Fruit fly (Drosophila melanogaster) whole organism, embryonic: Measurements from ENCODE around the gene CG42798.

ENCODE experiments used
- Ada2b ChIP-seq: fragments of 200-800 bp; sonication (Bioruptor generic); IDR thresholded peaks from 2 replicates; pipeline ENCODE4 v1.3.6; 2022; ENCODE audit warnings: missing biosample characterization, missing genetic modification characterization
- Aef1 ChIP-seq: fragments of 200-800 bp; sonication (Bioruptor generic); IDR thresholded peaks from 3 replicates; pipeline ENCODE4 v1.3.6; 2022; ENCODE audit warnings: missing biosample characterization, missing genetic modification characterization
- Asciz ChIP-seq: fragments of 200-800 bp; sonication (Bioruptor generic); optimal IDR thresholded peaks from 2 replicates; lab custom pipeline; 2017; ENCODE audit warnings: missing biosample characterization, mild to moderate bottlenecking, missing genetic modification characterization, missing genetic modification reagents
- Atf-2 ChIP-seq: fragments of 200-800 bp; sonication (Bioruptor generic); optimal IDR thresholded peaks from 2 replicates; lab custom pipeline; 2016; ENCODE audit warnings: missing biosample characterization, missing genetic modification characterization
- BEAF-32 ChIP-seq: fragments of 200-800 bp; sonication (Bioruptor generic); optimal IDR thresholded peaks from 3 replicates; lab custom pipeline; 2017; ENCODE audit warnings: missing biosample characterization, missing genetic modification characterization, mild to moderate bottlenecking, moderate library complexity, missing genetic modification reagents
- CG12104 ChIP-seq: fragments of 200-800 bp; sonication (Bioruptor generic); optimal IDR thresholded peaks from 3 replicates; lab custom pipeline; 2016; ENCODE audit warnings: missing biosample characterization, missing genetic modification characterization
- CG12769 ChIP-seq: fragments of 200-800 bp; sonication (Bioruptor generic); optimal IDR thresholded peaks from 2 replicates; lab custom pipeline; 2019; ENCODE audit warnings: missing biosample characterization, mild to moderate bottlenecking, missing genetic modification characterization, moderate library complexity
- CG13624 ChIP-seq: fragments of 200-800 bp; sonication (Bioruptor generic); optimal IDR thresholded peaks from 2 replicates; lab custom pipeline; 2016; ENCODE audit warnings: missing biosample characterization, missing genetic modification characterization
- CG14710 ChIP-seq: fragments of 200-800 bp; sonication (Bioruptor generic); optimal IDR thresholded peaks from 3 replicates; lab custom pipeline; 2019; ENCODE audit warnings: missing biosample characterization, mild to moderate bottlenecking, missing genetic modification characterization, moderate library complexity
- CG15011 ChIP-seq: fragments of 200-800 bp; sonication (Bioruptor generic); optimal IDR thresholded peaks from 3 replicates; lab custom pipeline; 2018; ENCODE audit warnings: missing biosample characterization, mild to moderate bottlenecking, missing genetic modification characterization
- CG15601 ChIP-seq: fragments of 200-800 bp; sonication (Bioruptor generic); optimal IDR thresholded peaks from 3 replicates; lab custom pipeline; 2019; ENCODE audit warnings: missing biosample characterization, mild to moderate bottlenecking, missing genetic modification characterization, moderate library complexity
- CG2712 ChIP-seq: fragments of 200-800 bp; optimal IDR thresholded peaks from 3 replicates; lab custom pipeline; 2019; ENCODE audit warnings: missing biosample characterization, mild to moderate bottlenecking, missing genetic modification characterization, moderate library complexity
- CG30403 ChIP-seq: fragments of 200-800 bp; sonication (Bioruptor generic); optimal IDR thresholded peaks from 3 replicates; lab custom pipeline; 2016; ENCODE audit warnings: missing biosample characterization, missing genetic modification characterization
- CG34422 ChIP-seq: fragments of 200-800 bp; sonication (Bioruptor generic); IDR thresholded peaks from 3 replicates; pipeline ENCODE4 v1.3.6; 2022; ENCODE audit warnings: missing biosample characterization, missing genetic modification characterization
- CG4854 ChIP-seq: fragments of 200-800 bp; sonication (Bioruptor generic); optimal IDR thresholded peaks from 2 replicates; lab custom pipeline; 2016; ENCODE audit warnings: missing biosample characterization, missing genetic modification characterization, inconsistent platforms
- CG7745 ChIP-seq: fragments of 200-800 bp; sonication (Bioruptor generic); optimal IDR thresholded peaks from 2 replicates; lab custom pipeline; 2018; ENCODE audit warnings: missing biosample characterization, mild to moderate bottlenecking, missing genetic modification characterization, moderate library complexity
- CG8944 ChIP-seq: fragments of 200-800 bp; sonication (Bioruptor generic); optimal IDR thresholded peaks from 3 replicates; lab custom pipeline; 2016; ENCODE audit warnings: missing biosample characterization, missing genetic modification characterization
- CG9727 ChIP-seq: fragments of 200-800 bp; sonication (Bioruptor generic); optimal IDR thresholded peaks from 3 replicates; lab custom pipeline; 2017; ENCODE audit warnings: missing biosample characterization, mild to moderate bottlenecking, missing genetic modification characterization
- CoRest ChIP-seq: fragments of 200-800 bp; sonication (Bioruptor generic); optimal IDR thresholded peaks from 3 replicates; lab custom pipeline; 2018; ENCODE audit warnings: missing biosample characterization, mild to moderate bottlenecking, missing genetic modification characterization, moderate library complexity
- D19B ChIP-seq: fragments of 200-800 bp; sonication (Bioruptor generic); optimal IDR thresholded peaks from 2 replicates; lab custom pipeline; 2017; ENCODE audit warnings: missing biosample characterization, mild to moderate bottlenecking, missing genetic modification characterization
- Drgx ChIP-seq: fragments of 200-800 bp; sonication (Bioruptor generic); IDR thresholded peaks from 2 replicates; pipeline ENCODE4 v1.3.6; 2022; ENCODE audit warnings: missing biosample characterization, missing genetic modification characterization
- E2f1 ChIP-seq: fragments of 200-800 bp; sonication (Bioruptor generic); IDR thresholded peaks from 2 replicates; pipeline ENCODE4 v1.3.6; 2022; ENCODE audit warnings: missing biosample characterization, missing genetic modification characterization
- Ets65A ChIP-seq: fragments of 200-800 bp; sonication (Bioruptor generic); peaks from one replicate; lab custom pipeline; 2016; ENCODE audit warnings: missing biosample characterization, missing genetic modification characterization
- Hand ChIP-seq: fragments of 200-800 bp; sonication (Bioruptor generic); optimal IDR thresholded peaks from 2 replicates; lab custom pipeline; 2017; ENCODE audit warnings: mild to moderate bottlenecking, missing biosample characterization, missing genetic modification reagents, missing genetic modification characterization
- Med ChIP-seq: fragments of 200-800 bp; sonication (Bioruptor generic); peaks from one replicate; lab custom pipeline; 2016; ENCODE audit warnings: missing biosample characterization, missing genetic modification characterization, mild to moderate bottlenecking, inconsistent platforms, moderate library complexity
- Meics ChIP-seq: fragments of 200-800 bp; sonication (Bioruptor generic); optimal IDR thresholded peaks from 2 replicates; lab custom pipeline; 2017; ENCODE audit warnings: missing biosample characterization, mild to moderate bottlenecking, missing genetic modification characterization
- Myb ChIP-seq: fragments of 200-800 bp; sonication (Bioruptor generic); optimal IDR thresholded peaks from 2 replicates; lab custom pipeline; 2016; ENCODE audit warnings: missing biosample characterization, missing genetic modification characterization
- Ptx1 ChIP-seq: fragments of 200-800 bp; sonication (Bioruptor generic); IDR thresholded peaks from 2 replicates; pipeline ENCODE4 v1.3.6; 2022; ENCODE audit warnings: missing biosample characterization, missing genetic modification characterization
- Side ChIP-seq: fragments of 200-800 bp; sonication (Bioruptor generic); optimal IDR thresholded peaks from 2 replicates; lab custom pipeline; 2016; ENCODE audit warnings: missing biosample characterization, missing genetic modification characterization
- Sox102F ChIP-seq: fragments of 200-800 bp; sonication (Bioruptor generic); optimal IDR thresholded peaks from 2 replicates; lab custom pipeline; 2018; ENCODE audit warnings: missing biosample characterization, mild to moderate bottlenecking, missing genetic modification characterization, moderate library complexity
- TFAM ChIP-seq: fragments of 200-800 bp; sonication (Bioruptor generic); optimal IDR thresholded peaks from 2 replicates; lab custom pipeline; 2017; ENCODE audit warnings: missing biosample characterization, missing genetic modification characterization, inconsistent platforms
- abd-A ChIP-seq: fragments of 200-800 bp; sonication (Bioruptor generic); optimal IDR thresholded peaks from 3 replicates; lab custom pipeline; 2019; ENCODE audit warnings: missing biosample characterization, mild to moderate bottlenecking, missing genetic modification characterization, moderate library complexity
- cas ChIP-seq: fragments of 200-800 bp; sonication (Bioruptor generic); IDR thresholded peaks from 2 replicates; pipeline ENCODE4 v1.3.6; 2022; ENCODE audit warnings: missing biosample characterization, missing genetic modification characterization
- crol ChIP-seq: fragments of 200-800 bp; sonication (Bioruptor generic); IDR thresholded peaks from 2 replicates; pipeline ENCODE4 v1.3.6; 2022; ENCODE audit warnings: missing biosample characterization, missing genetic modification characterization
- dysf ChIP-seq: fragments of 200-800 bp; sonication (Bioruptor generic); IDR thresholded peaks from 3 replicates; pipeline ENCODE4 v1.3.6; 2022; ENCODE audit warnings: missing biosample characterization, missing genetic modification characterization
- gem ChIP-seq: fragments of 200-800 bp; sonication (Bioruptor generic); optimal IDR thresholded peaks from 2 replicates; lab custom pipeline; 2019; ENCODE audit warnings: missing biosample characterization, mild to moderate bottlenecking, missing genetic modification characterization, moderate library complexity
- h ChIP-seq: fragments of >200 bp; optimal IDR thresholded peaks from 2 replicates; lab custom pipeline; 2017
- hkb ChIP-seq, 2 experiments: fragments of 200-800 bp in 1 of 2; fragments of >200 bp in 1 of 2; sonication (Bioruptor generic) in 1 of 2; IDR thresholded peaks in 1 of 2; optimal IDR thresholded peaks in 1 of 2; 2 replicates each; pipeline versions ENCODE4 v1.3.6 to Lab custom; 2017 to 2022; ENCODE audit warnings: missing biosample characterization in 1 of 2, missing genetic modification characterization in 1 of 2
- ind ChIP-seq: fragments of 200-800 bp; sonication (Bioruptor generic); optimal IDR thresholded peaks from 3 replicates; lab custom pipeline; 2016; ENCODE audit warnings: missing biosample characterization, missing genetic modification characterization
- kah ChIP-seq: fragments of 200-800 bp; sonication (Bioruptor generic); optimal IDR thresholded peaks from 2 replicates; lab custom pipeline; 2018; ENCODE audit warnings: missing biosample characterization, mild to moderate bottlenecking, missing genetic modification characterization
- kay ChIP-seq: fragments of 200-800 bp; sonication (Bioruptor generic); optimal IDR thresholded peaks from 2 replicates; lab custom pipeline; 2016; ENCODE audit warnings: missing biosample characterization, missing genetic modification characterization
- lbe ChIP-seq: fragments of 200-800 bp; sonication (Bioruptor generic); optimal IDR thresholded peaks from 2 replicates; lab custom pipeline; 2016; ENCODE audit warnings: missing biosample characterization, mild to moderate bottlenecking, missing genetic modification characterization
- mld ChIP-seq: fragments of 200-800 bp; sonication (Bioruptor generic); IDR thresholded peaks from 3 replicates; pipeline ENCODE4 v1.3.6; 2022; ENCODE audit warnings: missing biosample characterization, missing genetic modification characterization; ENCODE audit not compliant: partially characterized antibody
- nerfin-1 ChIP-seq: fragments of 200-800 bp; sonication (Bioruptor generic); optimal IDR thresholded peaks from 3 replicates; lab custom pipeline; 2019; ENCODE audit warnings: missing biosample characterization, mild to moderate bottlenecking, missing genetic modification characterization, moderate library complexity
- nmo ChIP-seq: fragments of 200-800 bp; sonication (Bioruptor generic); optimal IDR thresholded peaks from 2 replicates; lab custom pipeline; 2018; ENCODE audit warnings: missing biosample characterization, mild to moderate bottlenecking, missing genetic modification characterization, moderate library complexity
- ro ChIP-seq: fragments of 200-800 bp; sonication (Bioruptor generic); IDR thresholded peaks from 2 replicates; pipeline ENCODE4 v1.3.6; 2022; ENCODE audit warnings: missing biosample characterization, missing genetic modification characterization
- row ChIP-seq: fragments of 200-800 bp; sonication (Bioruptor generic); IDR thresholded peaks from 3 replicates; pipeline ENCODE4 v1.3.6; 2022; ENCODE audit warnings: missing biosample characterization, missing genetic modification characterization
- sisA ChIP-seq: fragments of 200-800 bp; sonication (Bioruptor generic); IDR thresholded peaks from 2 replicates; pipeline ENCODE4 v1.3.6; 2022; ENCODE audit warnings: missing biosample characterization, missing genetic modification characterization
- tin ChIP-seq: fragments of 200-800 bp; sonication (Bioruptor generic); optimal IDR thresholded peaks from 3 replicates; lab custom pipeline; 2016; ENCODE audit warnings: missing biosample characterization, missing genetic modification characterization
- trem ChIP-seq: fragments of 200-800 bp; optimal IDR thresholded peaks from 3 replicates; lab custom pipeline; 2019; ENCODE audit warnings: missing biosample characterization, mild to moderate bottlenecking, missing genetic modification characterization, moderate library complexity
- unpg ChIP-seq: fragments of 200-800 bp; sonication (Bioruptor generic); optimal IDR thresholded peaks from 3 replicates; lab custom pipeline; 2018; ENCODE audit warnings: missing biosample characterization, mild to moderate bottlenecking, missing genetic modification characterization, moderate library complexity

Gene CG42798

DNA sequence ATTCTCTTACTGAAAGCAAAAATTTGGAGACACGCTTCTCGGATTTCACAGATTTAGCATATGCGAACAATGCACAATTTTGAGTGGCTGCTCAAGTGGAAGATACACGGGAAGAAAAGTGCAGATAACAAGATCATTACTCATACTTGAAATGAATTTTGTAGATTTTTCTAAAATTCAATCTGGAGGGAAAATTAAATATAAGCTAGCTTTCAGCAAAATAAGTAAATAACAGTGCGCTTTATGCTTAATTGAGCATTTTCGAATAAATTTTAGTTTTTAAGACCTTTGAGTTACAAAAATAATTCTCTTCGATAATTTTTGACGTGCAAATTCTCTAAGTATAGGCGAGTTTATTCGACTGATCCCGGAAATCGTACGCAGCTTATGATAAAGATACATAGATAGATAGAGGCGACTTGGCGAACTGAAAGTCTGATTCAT is 5.8 kb upstream of the CG42798 start (continued):
- TF ChIP-seq CG13624 (GFP tag; lab: Kevin White, UChicago) (peak; percentile 31), lbe (GFP tag; lab: Kevin White, UChicago) (peak; percentile 47), nerfin-1 (tag; lab: Kevin White, UChicago) (peak; percentile 49), Aef1 (GFP tag; lab: Robert Waterston, UW) (peak; percentile 25; the same call in 2 of the 3 replicates), CG12104 (peak; percentile 49), tin (GFP tag; lab: Kevin White, UChicago) (peak; percentile 57), ind (peak; percentile 30), Drgx (GFP tag; lab: Robert Waterston, UW) (peak; percentile 60), kay (no peak), CG4854 (GFP tag; lab: Kevin White, UChicago) (peak; percentile 34), Hand (GFP tag; lab: Kevin White, UChicago) (no peak), CG30403 (peak; percentile 28), Asciz (GFP tag; lab: Kevin White, UChicago) (peak; percentile 38), cas (GFP tag; lab: Robert Waterston, UW) (no peak), hkb (optimal IDR thresholded peaks at IDR 0.05; lab: Kevin White, UChicago) (no peak), hkb (GFP tag; IDR thresholded peaks at IDR 0.05; lab: Robert Waterston, UW) (peak; percentile 80), CG12769 (no peak), CG9727 (GFP tag; lab: Kevin White, UChicago) (peak; percentile 57), D19B (GFP tag; lab: Kevin White, UChicago) (peak; percentile 22), Sox102F (peak; percentile 3), CG34422 (GFP tag; lab: Robert Waterston, UW) (peak; percentile 24; the same call in 1 of the 3 replicates), CG15011 (GFP tag; lab: Kevin White, UChicago) (peak; percentile 22), unpg (GFP tag; lab: Kevin White, UChicago) (peak; percentile 52), Med (GFP tag; lab: Kevin White, UChicago) (peak; percentile 85), h (lab: Kevin White, UChicago) (no peak), CG14710 (peak; percentile 53), CG2712 (peak; percentile 43), ro (no peak), gem (peak; percentile 76), Atf-2 (GFP tag; lab: Kevin White, UChicago) (no peak), nmo (peak; percentile 73), Ets65A (GFP tag; lab: Kevin White, UChicago) (peak; percentile 92), kah (GFP tag; lab: Kevin White, UChicago) (peak; percentile 13), TFAM (GFP tag; lab: Kevin White, UChicago) (no peak), Ptx1 (peak; percentile 43; the same call in 1 of the 2 replicates), Ada2b (GFP tag; lab: Robert Waterston, UW) (peak; percentile 48), abd-A (tag; lab: Kevin White, UChicago) (no peak), dysf (GFP tag; lab: Robert Waterston, UW) (peak; percentile 55; the same call in 2 of the 3 replicates), crol (GFP tag; lab: Robert Waterston, UW) (no peak), BEAF-32 (GFP tag; lab: Kevin White, UChicago) (no peak), trem (peak; percentile 30), CG15601 (tag; lab: Kevin White, UChicago) (no peak), Myb (GFP tag; lab: Kevin White, UChicago) (no peak), sisA (GFP tag; lab: Robert Waterston, UW) (peak; percentile 46; the same call in 1 of the 2 replicates), E2f1 (GFP tag; lab: Robert Waterston, UW) (peak; percentile 48; the same call in 1 of the 2 replicates), CoRest (peak; percentile 3), mld (GFP tag; lab: Robert Waterston, UW) (no peak), CG8944 (GFP tag; lab: Kevin White, UChicago) (peak; percentile 30), CG7745 (no peak), Side (no peak), row (GFP tag; lab: Robert Waterston, UW) (peak; percentile 34; the same call in 2 of the 3 replicates), Meics (GFP tag; lab: Kevin White, UChicago) (peak; percentile 50)
